Fruit fly (Drosophila melanogaster): Measurements from ENCODE around the gene bc10.
A peak's percentile ranks its signal among the peaks of the same experiment; 100 is the strongest.

Gene bc10

DNA sequence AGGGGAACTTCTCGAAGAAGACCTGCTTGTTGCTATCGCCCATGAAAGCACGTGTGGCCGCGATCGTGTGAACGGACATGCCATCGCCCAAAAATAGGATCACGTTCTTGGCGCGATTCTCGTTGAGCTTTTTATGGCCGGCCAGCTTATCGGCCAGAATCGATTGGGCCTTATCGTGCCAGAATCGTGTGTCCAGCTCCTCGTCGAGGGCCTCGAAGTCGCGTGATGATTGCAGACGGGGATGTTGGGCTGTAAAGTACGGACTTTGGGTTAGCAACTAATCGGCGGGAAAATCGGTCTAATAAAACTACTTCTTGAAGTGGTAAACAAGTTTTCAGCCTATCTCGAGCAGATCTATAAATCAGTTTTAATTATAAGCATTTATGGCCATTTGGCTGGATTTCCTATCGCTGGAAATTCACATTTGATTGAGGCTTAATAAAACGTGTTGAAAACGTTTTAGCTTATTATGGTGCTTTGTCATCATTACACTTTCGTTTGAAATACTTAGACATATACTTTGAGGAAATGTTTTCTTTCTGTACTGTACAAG lies 29.2 kb downstream of the bc10 start:
- TF ChIP-seq ey (GFP tag; optimal IDR thresholded peaks at IDR 0.05) (no peak), rgr (GFP tag; optimal IDR thresholded peaks at IDR 0.05) (no peak), GATAd (GFP tag; optimal IDR thresholded peaks at IDR 0.05) (no peak), Dfd (GFP tag; optimal IDR thresholded peaks at IDR 0.05) (no peak), Hnf4 (GFP tag; optimal IDR thresholded peaks at IDR 0.05) (no peak), Sp1 (GFP tag; optimal IDR thresholded peaks at IDR 0.05) (no peak), Hr83 (GFP tag; optimal IDR thresholded peaks at IDR 0.05; ENCODE audit: poor library complexity, severe bottlenecking) (no peak), sage (GFP tag; optimal IDR thresholded peaks at IDR 0.05) (no peak), woc (GFP tag; optimal IDR thresholded peaks at IDR 0.05) (no peak), Mio (GFP tag; optimal IDR thresholded peaks at IDR 0.05) (no peak)

DNA sequence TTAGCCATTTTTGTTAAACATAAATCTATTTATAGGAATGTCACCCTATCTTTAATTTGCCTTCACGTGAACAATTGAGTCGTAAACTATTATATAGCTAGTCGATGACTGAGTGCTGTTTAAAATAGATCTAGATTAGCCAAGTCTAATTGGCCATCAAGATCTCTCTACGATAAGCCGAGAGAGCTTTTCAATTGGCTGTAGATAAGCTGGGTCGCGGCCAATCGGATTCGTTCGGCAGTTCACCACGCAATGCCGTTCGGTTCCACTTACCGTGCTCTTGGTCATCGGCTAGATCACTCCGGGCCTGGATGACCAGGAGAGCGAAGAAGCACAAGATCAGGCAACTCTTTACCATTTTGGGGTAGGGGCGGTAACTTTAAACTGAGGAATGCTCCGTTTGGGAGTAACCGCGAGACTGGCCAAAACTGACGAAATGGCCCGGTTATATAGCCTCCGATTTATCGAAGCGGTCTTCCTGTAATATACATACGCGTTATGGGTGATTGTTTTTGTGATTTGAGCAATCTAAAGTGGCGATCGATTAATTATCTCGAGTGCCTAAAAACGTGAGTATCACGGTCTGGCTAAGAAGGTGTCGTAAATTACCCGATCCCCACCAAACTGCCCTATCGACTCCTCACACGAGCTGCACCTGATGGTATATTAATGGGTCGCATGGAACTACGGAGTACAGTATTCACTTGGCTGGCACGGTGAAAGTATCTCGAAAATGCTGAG lies 30.0 kb downstream of the bc10 start, which contains the start of the genes Alp10 and Alp9:
Gene Alp10 (minus strand): TSS at position 420 of the 741 bp plus-strand sequence.
Gene Alp9 (plus strand): TSS at position 690 of the 741 bp plus-strand sequence.
- TF ChIP-seq N (GFP tag; optimal IDR thresholded peaks at IDR 0.05) (no peak), CG32264 (GFP tag; optimal IDR thresholded peaks at IDR 0.05) (no peak), jim (GFP tag; optimal IDR thresholded peaks at IDR 0.05) (no peak), pan (optimal IDR thresholded peaks at IDR 0.05) (no peak), sv (GFP tag; optimal IDR thresholded peaks at IDR 0.05) (no peak), Hr78 (GFP tag; optimal IDR thresholded peaks at IDR 0.05) (no peak), usp (GFP tag; optimal IDR thresholded peaks at IDR 0.05) (no peak), OdsH (GFP tag; optimal IDR thresholded peaks at IDR 0.05) (no peak), CG9705 (GFP tag; optimal IDR thresholded peaks at IDR 0.05) (no peak), Sp1 (GFP tag; optimal IDR thresholded peaks at IDR 0.05) (no peak), GATAd (GFP tag; optimal IDR thresholded peaks at IDR 0.05) (no peak), Jra (GFP tag; optimal IDR thresholded peaks at IDR 0.05) (no peak), Hr83 (GFP tag; optimal IDR thresholded peaks at IDR 0.05; ENCODE audit: poor library complexity, severe bottlenecking) (no peak), tai (GFP tag; optimal IDR thresholded peaks at IDR 0.05) (no peak), woc (GFP tag; optimal IDR thresholded peaks at IDR 0.05) (no peak), brk (GFP tag; optimal IDR thresholded peaks at IDR 0.05) (no peak), Hnf4 (GFP tag; optimal IDR thresholded peaks at IDR 0.05) (no peak), lola (GFP tag; optimal IDR thresholded peaks at IDR 0.05) (no peak), Dif (GFP tag; optimal IDR thresholded peaks at IDR 0.05; ENCODE audit: partially characterized antibody) (no peak)

DNA sequence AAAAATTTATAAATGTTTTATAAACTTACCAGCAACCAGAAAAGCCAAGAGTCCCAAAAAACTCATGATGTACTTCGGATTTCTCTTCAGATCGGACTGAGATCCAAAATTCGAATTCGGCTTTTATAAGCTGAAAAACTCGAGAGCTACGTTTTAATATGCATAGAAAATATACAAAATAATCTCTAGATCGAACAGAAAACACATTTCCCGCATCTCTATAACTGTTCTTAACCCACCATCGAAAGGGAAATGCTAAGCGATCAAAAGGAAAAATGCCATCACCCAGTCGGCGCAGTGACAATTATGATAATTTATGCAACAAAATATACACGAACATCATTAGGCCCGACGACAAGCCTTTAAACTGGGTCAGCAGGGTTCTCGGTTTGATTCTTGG lies 34.6 kb downstream of the bc10 start, which contains the start of gene CG10591:
Gene CG10591 (minus strand): TSS at position 101 of the 400 bp plus-strand sequence.
- TF ChIP-seq tai (GFP tag; optimal IDR thresholded peaks at IDR 0.05), result no peak
- no peak for TF ChIP-seq br (GFP tag; optimal IDR thresholded peaks at IDR 0.05)
- no peak for TF ChIP-seq CG9705 (GFP tag; optimal IDR thresholded peaks at IDR 0.05)
- TF ChIP-seq Rel (GFP tag; optimal IDR thresholded peaks at IDR 0.05), result no peak
- no peak for TF ChIP-seq Rel (tag; optimal IDR thresholded peaks at IDR 0.05)
- no peak for TF ChIP-seq HLH106 (tag; optimal IDR thresholded peaks at IDR 0.05)
- TF ChIP-seq pan (optimal IDR thresholded peaks at IDR 0.05), result no peak
- no peak for TF ChIP-seq GATAd (GFP tag; optimal IDR thresholded peaks at IDR 0.05)
- TF ChIP-seq rgr (GFP tag; optimal IDR thresholded peaks at IDR 0.05), result no peak
- no peak for TF ChIP-seq CG32264 (GFP tag; optimal IDR thresholded peaks at IDR 0.05)
- TF ChIP-seq Abd-B (GFP tag; optimal IDR thresholded peaks at IDR 0.05), result no peak
- TF ChIP-seq CrebA (GFP tag; optimal IDR thresholded peaks at IDR 0.05; ENCODE audit: borderline replicate concordance), result no peak
- TF ChIP-seq dsf (GFP tag; optimal IDR thresholded peaks at IDR 0.05; ENCODE audit: borderline replicate concordance), result no peak
- no peak for TF ChIP-seq lola (GFP tag; optimal IDR thresholded peaks at IDR 0.05)
- TF ChIP-seq ey (GFP tag; optimal IDR thresholded peaks at IDR 0.05), result no peak
- no peak for TF ChIP-seq Myc (optimal IDR thresholded peaks at IDR 0.05)
- no peak for TF ChIP-seq Dif (GFP tag; optimal IDR thresholded peaks at IDR 0.05; ENCODE audit: partially characterized antibody)
- TF ChIP-seq h (GFP tag; optimal IDR thresholded peaks at IDR 0.05), result no peak

DNA sequence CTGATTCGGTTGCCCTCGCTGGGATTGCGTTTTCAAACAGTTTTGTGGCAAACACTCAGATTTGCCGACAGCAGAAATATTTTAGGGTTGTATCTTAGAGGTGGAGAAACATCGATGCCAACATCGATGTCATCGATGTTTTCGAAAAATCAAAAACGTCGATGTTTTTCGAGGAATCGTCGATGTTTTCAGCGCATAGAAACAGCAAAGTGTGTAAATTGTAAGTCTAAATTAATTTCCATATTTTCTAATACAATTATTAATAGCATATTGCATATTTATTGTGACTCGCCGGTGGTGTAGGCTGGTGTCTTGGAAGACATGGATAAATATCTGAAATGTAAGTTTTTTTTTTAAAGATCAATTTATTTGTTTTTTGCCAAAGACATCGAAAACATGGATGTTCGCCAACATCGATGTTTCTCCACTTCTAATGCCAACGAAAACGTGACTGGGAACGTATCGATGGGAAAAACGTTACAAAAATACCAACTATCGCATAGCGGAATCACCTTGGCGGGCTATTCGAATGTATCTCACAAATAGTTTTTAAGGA lies 38.9 kb downstream of the bc10 start, which contains the start of gene TM9SF3:
Gene TM9SF3 (minus strand): TSS at position 120 of the 556 bp plus-strand sequence.
- TF ChIP-seq HLH106 (tag; optimal IDR thresholded peaks at IDR 0.05), result peak; percentile 17
- no peak for TF ChIP-seq CG9705 (GFP tag; optimal IDR thresholded peaks at IDR 0.05)
- peak; percentile 56 for TF ChIP-seq woc (GFP tag; optimal IDR thresholded peaks at IDR 0.05)
- TF ChIP-seq fru (GFP tag; optimal IDR thresholded peaks at IDR 0.05), result peak; percentile 18
- TF ChIP-seq Hr78 (GFP tag; optimal IDR thresholded peaks at IDR 0.05), result no peak
- peak; percentile 20 for TF ChIP-seq Hnf4 (GFP tag; optimal IDR thresholded peaks at IDR 0.05)
- TF ChIP-seq dsf (GFP tag; optimal IDR thresholded peaks at IDR 0.05; ENCODE audit: borderline replicate concordance), result peak; percentile 47
- TF ChIP-seq psq (GFP tag; optimal IDR thresholded peaks at IDR 0.05), result peak; percentile 11

All from whole organism, wandering third instar larva.